Worm (Caenorhabditis elegans) whole organism, late embryonic: Measurements from ENCODE around the gene C04G6.2.
A peak's percentile ranks its signal among the peaks of the same experiment; 100 is the strongest.

Experiments
- C08G9.2 ChIP-seq: sonication (generic microtip); optimal IDR thresholded peaks from 2 replicates; lab custom pipeline; 2016; ENCODE audit warnings: mild to moderate bottlenecking, missing genetic modification characterization, moderate library complexity, missing compliant biosample characterization
- F13H6.1 ChIP-seq: sonication (generic microtip); optimal IDR thresholded peaks from 2 replicates; lab custom pipeline; 2016; ENCODE audit warnings: missing genetic modification characterization, missing compliant biosample characterization
- Y22D7AL.16 ChIP-seq: sonication (generic microtip); optimal IDR thresholded peaks from 2 replicates; lab custom pipeline; 2016; ENCODE audit warnings: missing genetic modification characterization, missing compliant biosample characterization
- ama-1 ChIP-seq: fragments of 150-350 bp; optimal IDR thresholded peaks from 2 replicates; lab custom pipeline; 2014
- ceh-14 ChIP-seq: sonication (generic microtip); optimal IDR thresholded peaks from 2 replicates; lab custom pipeline; 2016; ENCODE audit warnings: missing genotype, missing genetic modification characterization, missing compliant biosample characterization
- ceh-22 ChIP-seq: sonication (generic microtip); optimal IDR thresholded peaks from 2 replicates; lab custom pipeline; 2017; ENCODE audit warnings: missing biosample characterization, missing genetic modification characterization
- ceh-24 ChIP-seq: sonication (generic microtip); optimal IDR thresholded peaks from 2 replicates; lab custom pipeline; 2016; ENCODE audit warnings: mild to moderate bottlenecking, missing genetic modification characterization, missing compliant biosample characterization
- ceh-30 ChIP-seq: fragments of 150-350 bp; optimal IDR thresholded peaks from 2 replicates; lab custom pipeline; 2014; ENCODE audit warnings: missing biosample characterization, missing genetic modification characterization
- ceh-31 ChIP-seq: sonication (generic microtip); optimal IDR thresholded peaks from 2 replicates; lab custom pipeline; 2016; ENCODE audit warnings: missing genetic modification characterization, missing compliant biosample characterization
- ceh-34 ChIP-seq: sonication (generic microtip); optimal IDR thresholded peaks from 2 replicates; lab custom pipeline; 2016; ENCODE audit warnings: mild to moderate bottlenecking, missing genetic modification characterization, missing compliant biosample characterization
- ceh-45 ChIP-seq: fragments of 200-800 bp; sonication (Bioruptor generic); IDR thresholded peaks from 2 replicates; pipeline ENCODE4 v1.3.6; 2022; ENCODE audit warnings: missing genetic modification reagents, missing genetic modification characterization, missing compliant biosample characterization
- ceh-6 ChIP-seq: fragments of 200-800 bp; sonication (Bioruptor generic); optimal IDR thresholded peaks from 2 replicates; lab custom pipeline; 2018; ENCODE audit warnings: mild to moderate bottlenecking, missing genetic modification characterization, missing compliant biosample characterization
- ceh-9 ChIP-seq: sonication (generic microtip); optimal IDR thresholded peaks from 2 replicates; lab custom pipeline; 2016; ENCODE audit warnings: mild to moderate bottlenecking, missing genetic modification characterization, inconsistent platforms, missing compliant biosample characterization
- che-1 ChIP-seq: sonication (generic microtip); optimal IDR thresholded peaks from 2 replicates; lab custom pipeline; 2016; ENCODE audit warnings: mild to moderate bottlenecking, missing genetic modification characterization, missing compliant biosample characterization
- dmd-4 ChIP-seq: sonication (generic microtip); optimal IDR thresholded peaks from 2 replicates; lab custom pipeline; 2016; ENCODE audit warnings: borderline replicate concordance, missing genetic modification characterization, missing compliant biosample characterization
- dve-1 ChIP-seq: sonication (generic microtip); optimal IDR thresholded peaks from 2 replicates; lab custom pipeline; 2017; ENCODE audit warnings: antibody characterized with exemption, mild to moderate bottlenecking, missing genetic modification characterization, missing compliant biosample characterization
- elt-2 ChIP-seq: sonication (generic microtip); optimal IDR thresholded peaks from 2 replicates; lab custom pipeline; 2016; ENCODE audit warnings: missing genetic modification reagents, missing genetic modification characterization, missing compliant biosample characterization
- elt-4 ChIP-seq: sonication (generic microtip); optimal IDR thresholded peaks from 2 replicates; lab custom pipeline; 2016; ENCODE audit warnings: missing genetic modification characterization, missing compliant biosample characterization
- eyg-1 ChIP-seq: sonication (generic microtip); optimal IDR thresholded peaks from 2 replicates; lab custom pipeline; 2016; ENCODE audit warnings: missing genotype, missing genetic modification characterization, missing compliant biosample characterization
- fax-1 ChIP-seq: sonication (generic microtip); optimal IDR thresholded peaks from 2 replicates; lab custom pipeline; 2016; ENCODE audit warnings: missing genotype, missing genetic modification characterization, missing compliant biosample characterization
- fkh-10 ChIP-seq: fragments of 150-350 bp; optimal IDR thresholded peaks from 2 replicates; lab custom pipeline; 2014; ENCODE audit warnings: missing biosample characterization, missing genetic modification reagents, missing genetic modification characterization
- gmeb-2 ChIP-seq: sonication (generic microtip); optimal IDR thresholded peaks from 2 replicates; lab custom pipeline; 2016; ENCODE audit warnings: missing genetic modification characterization, inconsistent platforms, missing compliant biosample characterization
- hlh-13 ChIP-seq: fragments of 200-800 bp; sonication (Bioruptor generic); optimal IDR thresholded peaks from 2 replicates; lab custom pipeline; 2018; ENCODE audit warnings: mild to moderate bottlenecking, missing genetic modification characterization, missing compliant biosample characterization
- lim-6 ChIP-seq: sonication (generic microtip); optimal IDR thresholded peaks from 2 replicates; lab custom pipeline; 2016; ENCODE audit warnings: missing genetic modification characterization, missing compliant biosample characterization
- mec-3 ChIP-seq: sonication (generic microtip); optimal IDR thresholded peaks from 2 replicates; lab custom pipeline; 2016; ENCODE audit warnings: borderline replicate concordance, missing genetic modification characterization, missing compliant biosample characterization
- nhr-11 ChIP-seq: fragments of 150-350 bp; optimal IDR thresholded peaks from 2 replicates; lab custom pipeline; 2014; ENCODE audit warnings: missing biosample characterization, missing genetic modification characterization
- npax-4 ChIP-seq: sonication (generic microtip); optimal IDR thresholded peaks from 2 replicates; lab custom pipeline; 2016; ENCODE audit warnings: missing genetic modification characterization, missing compliant biosample characterization
- odd-2 ChIP-seq: sonication (generic microtip); optimal IDR thresholded peaks from 2 replicates; lab custom pipeline; 2017; ENCODE audit warnings: antibody characterized with exemption, mild to moderate bottlenecking, missing genetic modification characterization, missing compliant biosample characterization
- pag-3 ChIP-seq: sonication (generic microtip); optimal IDR thresholded peaks from 2 replicates; lab custom pipeline; 2016; ENCODE audit warnings: missing compliant biosample characterization, missing genetic modification characterization, borderline replicate concordance
- pax-1 ChIP-seq: fragments of 150-350 bp; optimal IDR thresholded peaks from 2 replicates; lab custom pipeline; 2014; ENCODE audit warnings: missing biosample characterization, missing genetic modification characterization
- pha-2 ChIP-seq: sonication (generic microtip); optimal IDR thresholded peaks from 2 replicates; lab custom pipeline; 2017; ENCODE audit warnings: mild to moderate bottlenecking, missing genetic modification characterization, missing compliant biosample characterization
- pha-4 ChIP-seq: fragments of 150-350 bp; optimal IDR thresholded peaks from 2 replicates; lab custom pipeline; 2018; ENCODE audit warnings: missing biosample characterization, missing genetic modification reagents, missing genetic modification characterization
- sox-2 ChIP-seq: fragments of 200-800 bp; sonication (Bioruptor generic); IDR thresholded peaks from 2 replicates; pipeline ENCODE4 v1.3.6; 2022; ENCODE audit warnings: missing genetic modification reagents, missing genetic modification characterization, missing compliant biosample characterization
- syd-9 ChIP-seq: sonication (generic microtip); optimal IDR thresholded peaks from 2 replicates; lab custom pipeline; 2016; ENCODE audit warnings: mild to moderate bottlenecking, missing genetic modification characterization, moderate library complexity, missing compliant biosample characterization
- tbx-7 ChIP-seq: sonication (generic microtip); optimal IDR thresholded peaks from 2 replicates; lab custom pipeline; 2016; ENCODE audit warnings: missing genotype, missing genetic modification characterization, missing compliant biosample characterization
- unc-3 ChIP-seq, 2 experiments: fragments of 200-800 bp in 1 of 2; sonication (Bioruptor generic) in 1 of 2; sonication (generic microtip) in 1 of 2; conservative IDR thresholded peaks in 1 of 2; optimal IDR thresholded peaks in 1 of 2; 2 replicates each; pipeline versions ENCODE4 v1.3.6 to Lab custom; 2016 to 2022; ENCODE audit warnings: missing compliant biosample characterization in 2 of 2, missing genetic modification characterization in 2 of 2, missing genetic modification reagents in 1 of 2
- unc-42 ChIP-seq: sonication (generic microtip); optimal IDR thresholded peaks from 2 replicates; lab custom pipeline; 2016; ENCODE audit warnings: missing genotype, missing genetic modification characterization, missing compliant biosample characterization
- ztf-16 ChIP-seq: sonication (generic microtip); optimal IDR thresholded peaks from 2 replicates; lab custom pipeline; 2017; ENCODE audit warnings: missing genetic modification characterization, missing compliant biosample characterization

The C04G6.2 gene

ce11 chrII:5084225-5084624 lies 8.8 kb upstream of the C04G6.2 start:
- no peak for TF ChIP-seq gmeb-2 (tag; lab: Kevin White, UChicago)
- TF ChIP-seq elt-2 (tag; lab: Kevin White, UChicago) = peak; percentile 49

- no peak for TF ChIP-seq ceh-30 (tag; lab: Kevin White, UChicago)
- TF ChIP-seq dmd-4 = no peak
- no peak for TF ChIP-seq syd-9 (tag; lab: Kevin White, UChicago)
- no peak for TF ChIP-seq ztf-16 (tag; lab: Kevin White, UChicago)
- no peak for TF ChIP-seq ceh-31 (tag; lab: Kevin White, UChicago)
- TF ChIP-seq ceh-24 (tag; lab: Kevin White, UChicago) = no peak
- TF ChIP-seq che-1 = no peak
- TF ChIP-seq fkh-10 = no peak
- TF ChIP-seq sox-2 (GFP tag; lab: Robert Waterston, UW) = no peak
- no peak for TF ChIP-seq elt-2 (tag; lab: Kevin White, UChicago)
- no peak for TF ChIP-seq pha-2 (tag; lab: Kevin White, UChicago)
- TF ChIP-seq pax-1 (tag; lab: Kevin White, UChicago) = no peak
- TF ChIP-seq ceh-45 (GFP tag; lab: Robert Waterston, UW) = no peak
- TF ChIP-seq lim-6 (tag; lab: Kevin White, UChicago) = no peak
- TF ChIP-seq npax-4 (tag; lab: Kevin White, UChicago) = no peak
Observed at ce11 chrII:5085450-5085849, 7.6 kb upstream of the C04G6.2 start, which contains the start of gene txt-9. Gene txt-9, plus strand, starts transcription at chrII:5085785.

DNA sequence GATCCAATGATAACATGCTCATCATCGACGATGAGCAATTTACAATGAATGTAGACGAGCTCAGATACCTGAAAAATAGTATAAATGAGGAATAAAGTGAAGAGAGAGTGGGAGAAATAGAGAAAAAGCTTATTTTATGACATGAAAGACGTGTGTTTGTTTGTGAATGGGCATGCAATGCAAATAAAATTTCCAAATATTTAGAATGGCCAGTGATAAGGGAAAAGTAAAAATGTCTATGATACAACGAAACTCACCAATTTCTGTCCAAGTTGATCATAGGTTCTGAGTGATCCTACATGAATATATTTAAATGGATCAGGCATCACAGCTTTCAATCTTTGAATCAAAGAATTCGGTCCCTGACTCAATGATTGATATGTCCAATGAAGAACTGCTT lies 6.9 kb upstream of the C04G6.2 start:
- TF ChIP-seq ceh-45 (GFP tag; lab: Robert Waterston, UW) = no peak
- no peak for TF ChIP-seq C08G9.2 (tag; lab: Kevin White, UChicago)
- TF ChIP-seq gmeb-2 (tag; lab: Kevin White, UChicago) = no peak
- no peak for TF ChIP-seq unc-42 (tag; lab: Kevin White, UChicago)
- TF ChIP-seq odd-2 (tag; lab: Kevin White, UChicago) = no peak
- TF ChIP-seq pag-3 (tag; lab: Kevin White, UChicago) = no peak
- TF ChIP-seq ceh-14 = no peak
- no peak for TF ChIP-seq F13H6.1 (tag; lab: Kevin White, UChicago)
- no peak for TF ChIP-seq elt-4
- TF ChIP-seq pax-1 (tag; lab: Kevin White, UChicago) = no peak
- no peak for TF ChIP-seq ceh-24 (tag; lab: Kevin White, UChicago)

DNA sequence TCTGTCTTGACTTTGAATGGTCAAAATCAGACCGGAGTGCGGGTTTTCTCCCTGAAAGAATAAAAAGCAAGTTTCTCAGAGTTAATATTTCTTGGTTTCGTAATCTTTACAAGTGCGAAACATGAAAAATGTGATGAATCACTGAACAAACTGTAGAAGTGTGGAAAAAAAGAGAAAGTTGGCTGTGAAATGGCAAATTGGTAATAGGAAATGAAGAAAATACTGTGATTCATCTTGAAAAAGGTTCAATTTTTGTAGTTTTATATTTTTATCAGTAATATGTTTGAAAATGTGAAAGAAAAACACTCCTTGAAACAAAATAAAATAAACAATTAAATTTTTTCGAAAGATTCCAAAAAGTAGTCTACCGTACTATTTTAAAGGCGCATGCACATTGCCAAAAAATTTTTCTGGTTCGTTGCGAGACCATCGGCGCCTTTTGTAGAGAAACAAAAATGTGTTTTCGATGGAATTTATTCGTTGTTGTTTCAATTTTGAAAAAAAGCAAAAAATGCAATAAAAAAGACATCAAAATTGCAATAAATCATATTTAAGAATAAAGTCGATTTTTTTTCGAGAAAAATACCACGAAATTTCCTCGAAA lies 1.3 kb upstream of the C04G6.2 start, which contains the start of gene pld-1:
Gene pld-1, minus strand, starts transcription at position 51 of the 604 bp plus-strand sequence.
- TF ChIP-seq tbx-7 (tag; lab: Kevin White, UChicago) = no peak
- TF ChIP-seq ceh-34 (tag; lab: Kevin White, UChicago) = no peak
- no peak for TF ChIP-seq ceh-22 (tag; lab: Kevin White, UChicago)
- no peak for TF ChIP-seq gmeb-2 (tag; lab: Kevin White, UChicago)
- TF ChIP-seq ceh-9 (tag; lab: Kevin White, UChicago) = no peak

DNA sequence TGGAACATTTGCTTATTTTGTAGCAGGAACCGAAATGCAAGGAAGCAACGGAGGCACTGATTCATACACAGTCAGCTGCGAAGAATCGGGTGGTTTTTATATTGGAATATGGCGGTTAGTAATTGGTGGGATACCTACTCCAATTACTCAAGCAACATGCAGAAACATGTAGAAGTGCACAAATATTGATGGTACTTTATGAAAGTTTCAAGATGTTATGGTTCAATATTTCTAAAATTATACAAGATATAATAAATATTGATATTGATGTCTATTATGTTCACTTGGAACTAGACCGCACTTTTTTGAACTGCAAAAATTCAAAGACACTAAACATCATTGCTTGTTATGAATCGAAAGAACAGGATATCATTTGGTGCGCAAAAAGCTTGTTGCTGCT lies 914 bp downstream of the C04G6.2 start, which contains the start of gene C04G6.13:
Gene C04G6.13, plus strand, starts transcription at position 301 of the 400 bp plus-strand sequence.
- TF ChIP-seq ceh-22 (tag; lab: Kevin White, UChicago) = no peak
- no peak for TF ChIP-seq pax-1 (tag; lab: Kevin White, UChicago)
- TF ChIP-seq ztf-16 (tag; lab: Kevin White, UChicago) = no peak
- no peak for TF ChIP-seq ama-1 (lab: Kevin White, UChicago)
- no peak for TF ChIP-seq Y22D7AL.16 (tag; lab: Kevin White, UChicago)
- TF ChIP-seq ceh-6 (GFP tag; lab: Kevin White, UChicago) = no peak
- no peak for TF ChIP-seq dve-1
- TF ChIP-seq lim-6 (tag; lab: Kevin White, UChicago) = no peak
- TF ChIP-seq eyg-1 (tag; lab: Kevin White, UChicago) = no peak
- no peak for TF ChIP-seq unc-3 (GFP tag; conservative IDR thresholded peaks at IDR 0.05; lab: Robert Waterston, UW)
- no peak for TF ChIP-seq unc-3 (tag; optimal IDR thresholded peaks at IDR 0.05; lab: Kevin White, UChicago)
- TF ChIP-seq F13H6.1 (tag; lab: Kevin White, UChicago) = no peak
- no peak for TF ChIP-seq sox-2 (GFP tag; lab: Robert Waterston, UW)
- TF ChIP-seq pha-4 = no peak
- no peak for TF ChIP-seq ceh-34 (tag; lab: Kevin White, UChicago)
- no peak for TF ChIP-seq hlh-13 (GFP tag; lab: Kevin White, UChicago)
- no peak for TF ChIP-seq fax-1 (tag; lab: Kevin White, UChicago)
- no peak for TF ChIP-seq nhr-11 (tag; lab: Kevin White, UChicago)
- TF ChIP-seq mec-3 (tag; lab: Kevin White, UChicago) = no peak
